Fruit fly (Drosophila melanogaster) whole organism, embryonic: Measurements from ENCODE around the gene CG34298.
A peak's percentile ranks its signal among the peaks of the same experiment; 100 is the strongest.

Experiments used
- Aef1 ChIP-seq: fragments of 200-800 bp; sonication (Bioruptor generic); IDR thresholded peaks from 3 replicates; pipeline ENCODE4 v1.3.6; 2022; ENCODE audit warnings: missing biosample characterization, missing genetic modification characterization
- Asciz ChIP-seq: fragments of 200-800 bp; sonication (Bioruptor generic); optimal IDR thresholded peaks from 2 replicates; lab custom pipeline; 2017; ENCODE audit warnings: missing biosample characterization, mild to moderate bottlenecking, missing genetic modification characterization, missing genetic modification reagents
- CG10366 ChIP-seq: fragments of 200-800 bp; sonication (Bioruptor generic); IDR thresholded peaks from 2 replicates; pipeline ENCODE4 v1.3.6; 2022; ENCODE audit warnings: missing biosample characterization, missing genetic modification characterization
- CG10431 ChIP-seq: fragments of 200-800 bp; sonication (Bioruptor generic); optimal IDR thresholded peaks from 3 replicates; lab custom pipeline; 2018; ENCODE audit warnings: missing biosample characterization, mild to moderate bottlenecking, missing genetic modification characterization
- CG10654 ChIP-seq: fragments of 200-800 bp; sonication (Bioruptor generic); optimal IDR thresholded peaks from 2 replicates; lab custom pipeline; 2016; ENCODE audit warnings: missing biosample characterization, missing genetic modification characterization
- CG10979 ChIP-seq: fragments of 200-800 bp; sonication (Bioruptor generic); optimal IDR thresholded peaks from 2 replicates; lab custom pipeline; 2018; ENCODE audit warnings: missing biosample characterization, mild to moderate bottlenecking, missing genetic modification characterization, moderate library complexity
- CG11247 ChIP-seq: fragments of 200-800 bp; sonication (Bioruptor generic); IDR thresholded peaks from 2 replicates; pipeline ENCODE4 v1.3.6; 2022; ENCODE audit warnings: missing biosample characterization, missing genetic modification characterization
- CG12236 ChIP-seq: fragments of 200-800 bp; sonication (Bioruptor generic); optimal IDR thresholded peaks from 2 replicates; lab custom pipeline; 2016; ENCODE audit warnings: missing biosample characterization, missing genetic modification characterization
- CG12769 ChIP-seq: fragments of 200-800 bp; sonication (Bioruptor generic); optimal IDR thresholded peaks from 2 replicates; lab custom pipeline; 2019; ENCODE audit warnings: missing biosample characterization, mild to moderate bottlenecking, missing genetic modification characterization, moderate library complexity
- CG13424 ChIP-seq: fragments of 200-800 bp; sonication (Bioruptor generic); optimal IDR thresholded peaks from 2 replicates; lab custom pipeline; 2019; ENCODE audit warnings: missing biosample characterization, mild to moderate bottlenecking, missing genetic modification characterization, moderate library complexity
- CG14441 ChIP-seq: fragments of 200-800 bp; sonication (Bioruptor generic); IDR thresholded peaks from 2 replicates; pipeline ENCODE4 v1.3.6; 2022; ENCODE audit warnings: missing biosample characterization, missing genetic modification characterization
- CG14667 ChIP-seq: fragments of 200-800 bp; sonication (Bioruptor generic); IDR thresholded peaks from 2 replicates; pipeline ENCODE4 v1.3.6; 2022; ENCODE audit warnings: missing biosample characterization, missing genetic modification characterization
- CG15011 ChIP-seq: fragments of 200-800 bp; sonication (Bioruptor generic); optimal IDR thresholded peaks from 3 replicates; lab custom pipeline; 2018; ENCODE audit warnings: missing biosample characterization, mild to moderate bottlenecking, missing genetic modification characterization
- CG17385 ChIP-seq: fragments of 200-800 bp; sonication (Bioruptor generic); optimal IDR thresholded peaks from 3 replicates; lab custom pipeline; 2018; ENCODE audit warnings: missing biosample characterization, mild to moderate bottlenecking, missing genetic modification characterization
- CG2889 ChIP-seq: fragments of 200-800 bp; sonication (Bioruptor generic); IDR thresholded peaks from 3 replicates; pipeline ENCODE4 v1.3.6; 2022; ENCODE audit warnings: missing biosample characterization, missing genetic modification characterization
- CG30403 ChIP-seq: fragments of 200-800 bp; sonication (Bioruptor generic); optimal IDR thresholded peaks from 3 replicates; lab custom pipeline; 2016; ENCODE audit warnings: missing biosample characterization, missing genetic modification characterization
- CG33213 ChIP-seq: fragments of 200-800 bp; sonication (Bioruptor generic); optimal IDR thresholded peaks from 3 replicates; lab custom pipeline; 2016; ENCODE audit warnings: missing biosample characterization, missing genetic modification characterization
- CG3847 ChIP-seq: fragments of 200-800 bp; sonication (Bioruptor generic); IDR thresholded peaks from 2 replicates; pipeline ENCODE4 v1.3.6; 2022; ENCODE audit warnings: missing biosample characterization, missing genetic modification characterization
- CG5953 ChIP-seq: fragments of 200-800 bp; sonication (Bioruptor generic); IDR thresholded peaks from 2 replicates; pipeline ENCODE4 v1.3.6; 2022; ENCODE audit warnings: missing biosample characterization, missing genetic modification characterization
- CG6813 ChIP-seq: fragments of 200-800 bp; sonication (Bioruptor generic); optimal IDR thresholded peaks from 2 replicates; lab custom pipeline; 2017; ENCODE audit warnings: missing biosample characterization, missing genetic modification characterization, mild to moderate bottlenecking, moderate library complexity, missing genetic modification reagents
- CG7271 ChIP-seq: fragments of 200-800 bp; sonication (Bioruptor generic); optimal IDR thresholded peaks from 2 replicates; lab custom pipeline; 2018; ENCODE audit warnings: missing biosample characterization, mild to moderate bottlenecking, missing genetic modification characterization, moderate library complexity
- CG7839 ChIP-seq: fragments of 200-800 bp; sonication (Bioruptor generic); optimal IDR thresholded peaks from 3 replicates; lab custom pipeline; 2018; ENCODE audit warnings: missing biosample characterization, mild to moderate bottlenecking, missing genetic modification characterization, moderate library complexity
- CG8281 ChIP-seq: fragments of 200-800 bp; sonication (Bioruptor generic); optimal IDR thresholded peaks from 2 replicates; lab custom pipeline; 2018; ENCODE audit warnings: missing biosample characterization, mild to moderate bottlenecking, missing genetic modification characterization, moderate library complexity
- CG9876 ChIP-seq: fragments of 200-800 bp; sonication (Bioruptor generic); optimal IDR thresholded peaks from 2 replicates; lab custom pipeline; 2016; ENCODE audit warnings: missing biosample characterization, missing genetic modification characterization
- Dll ChIP-seq: fragments of 200-800 bp; sonication (Bioruptor generic); IDR thresholded peaks from 4 replicates; pipeline ENCODE4 v1.3.6; 2022; ENCODE audit warnings: missing biosample characterization, missing genetic modification characterization; ENCODE audit not compliant: partially characterized antibody
- Drgx ChIP-seq: fragments of 200-800 bp; sonication (Bioruptor generic); IDR thresholded peaks from 2 replicates; pipeline ENCODE4 v1.3.6; 2022; ENCODE audit warnings: missing biosample characterization, missing genetic modification characterization
- H2.0 ChIP-seq: fragments of 200-800 bp; sonication (Bioruptor generic); IDR thresholded peaks from 2 replicates; pipeline ENCODE4 v1.3.6; 2022; ENCODE audit warnings: missing biosample characterization, missing genetic modification characterization
- Hmx ChIP-seq: fragments of 200-800 bp; sonication (Bioruptor generic); optimal IDR thresholded peaks from 2 replicates; lab custom pipeline; 2016; ENCODE audit warnings: missing biosample characterization, missing genetic modification characterization
- Hr51 ChIP-seq, 2 experiments: fragments of 200-800 bp; sonication (Bioruptor generic); optimal IDR thresholded peaks; 2 replicates in 1 of 2; 3 replicates in 1 of 2; lab custom pipeline; 2016 to 2018; ENCODE audit warnings: missing biosample characterization in 2 of 2, missing genetic modification characterization in 2 of 2, mild to moderate bottlenecking in 1 of 2, moderate library complexity in 1 of 2
- NC2β ChIP-seq: fragments of 200-800 bp; sonication (Bioruptor generic); optimal IDR thresholded peaks from 2 replicates; lab custom pipeline; 2016; ENCODE audit warnings: missing biosample characterization, missing genetic modification characterization
- Oli ChIP-seq: fragments of 200-800 bp; sonication (Bioruptor generic); optimal IDR thresholded peaks from 2 replicates; lab custom pipeline; 2018; ENCODE audit warnings: missing biosample characterization, mild to moderate bottlenecking, missing genetic modification characterization, moderate library complexity
- Rx ChIP-seq: fragments of 200-800 bp; sonication (Bioruptor generic); IDR thresholded peaks from 2 replicates; pipeline ENCODE4 v1.3.6; 2022; ENCODE audit warnings: missing biosample characterization, missing genetic modification characterization
- Sox102F ChIP-seq: fragments of 200-800 bp; sonication (Bioruptor generic); optimal IDR thresholded peaks from 2 replicates; lab custom pipeline; 2018; ENCODE audit warnings: missing biosample characterization, mild to moderate bottlenecking, missing genetic modification characterization, moderate library complexity
- Ssrp ChIP-seq: fragments of 200-800 bp; sonication (Bioruptor generic); optimal IDR thresholded peaks from 2 replicates; lab custom pipeline; 2018; ENCODE audit warnings: missing biosample characterization, mild to moderate bottlenecking, missing genetic modification characterization, moderate library complexity
- YL-1 ChIP-seq: fragments of 200-800 bp; sonication (Bioruptor generic); optimal IDR thresholded peaks from 3 replicates; lab custom pipeline; 2017; ENCODE audit warnings: missing biosample characterization, mild to moderate bottlenecking, missing genetic modification characterization
- aop ChIP-seq: fragments of 200-800 bp; sonication (Bioruptor generic); IDR thresholded peaks from 2 replicates; pipeline ENCODE4 v1.3.6; 2022; ENCODE audit warnings: missing biosample characterization, missing genetic modification characterization
- ase ChIP-seq: fragments of 200-800 bp; sonication (Bioruptor generic); IDR thresholded peaks from 3 replicates; pipeline ENCODE4 v1.3.6; 2022; ENCODE audit warnings: missing biosample characterization, missing genetic modification characterization
- bab2 ChIP-seq: fragments of 200-800 bp; sonication (Bioruptor generic); optimal IDR thresholded peaks from 2 replicates; lab custom pipeline; 2016; ENCODE audit warnings: missing biosample characterization, missing genetic modification characterization
- cato ChIP-seq: fragments of 200-800 bp; sonication (Bioruptor generic); optimal IDR thresholded peaks from 2 replicates; lab custom pipeline; 2016; ENCODE audit warnings: missing biosample characterization, missing genetic modification characterization, borderline replicate concordance
- dmrt99B ChIP-seq: fragments of 200-800 bp; sonication (Bioruptor generic); optimal IDR thresholded peaks from 2 replicates; lab custom pipeline; 2018; ENCODE audit warnings: missing biosample characterization, mild to moderate bottlenecking, missing genetic modification characterization, moderate library complexity
- dysf ChIP-seq: fragments of 200-800 bp; sonication (Bioruptor generic); IDR thresholded peaks from 3 replicates; pipeline ENCODE4 v1.3.6; 2022; ENCODE audit warnings: missing biosample characterization, missing genetic modification characterization
- her ChIP-seq: fragments of 200-800 bp; sonication (Bioruptor generic); optimal IDR thresholded peaks from 2 replicates; lab custom pipeline; 2016; ENCODE audit warnings: missing biosample characterization, missing genetic modification characterization
- sens ChIP-seq: fragments of 200-800 bp; sonication (Bioruptor generic); peaks from one replicate; lab custom pipeline; 2016; ENCODE audit warnings: missing biosample characterization, missing genetic modification characterization
- sens-2 ChIP-seq: fragments of 200-800 bp; sonication (Bioruptor generic); IDR thresholded peaks from 2 replicates; pipeline ENCODE4 v1.3.6; 2022; ENCODE audit warnings: missing biosample characterization, missing genetic modification characterization
- tap ChIP-seq: fragments of 200-800 bp; optimal IDR thresholded peaks from 3 replicates; lab custom pipeline; 2019; ENCODE audit warnings: missing biosample characterization, mild to moderate bottlenecking, missing genetic modification characterization, moderate library complexity
- tgo ChIP-seq: fragments of 200-800 bp; sonication (Bioruptor generic); IDR thresholded peaks from 3 replicates; pipeline ENCODE4 v1.3.6; 2022; ENCODE audit warnings: missing biosample characterization, missing genetic modification characterization
- unc-4 ChIP-seq: fragments of 200-800 bp; sonication (Bioruptor generic); IDR thresholded peaks from 2 replicates; pipeline ENCODE4 v1.3.6; 2022; ENCODE audit warnings: missing biosample characterization, missing genetic modification characterization; ENCODE audit not compliant: partially characterized antibody
- unpg ChIP-seq: fragments of 200-800 bp; sonication (Bioruptor generic); optimal IDR thresholded peaks from 3 replicates; lab custom pipeline; 2018; ENCODE audit warnings: missing biosample characterization, mild to moderate bottlenecking, missing genetic modification characterization, moderate library complexity
- usp ChIP-seq: fragments of >200 bp; optimal IDR thresholded peaks from 2 replicates; lab custom pipeline; 2017; ENCODE audit warnings: missing biosample characterization, missing genetic modification characterization
- vvl ChIP-seq: fragments of 200-800 bp; sonication (Bioruptor generic); IDR thresholded peaks from 2 replicates; pipeline ENCODE4 v1.3.6; 2022; ENCODE audit warnings: missing biosample characterization, missing genetic modification characterization
- yki ChIP-seq: fragments of >200 bp; optimal IDR thresholded peaks from 3 replicates; lab custom pipeline; 2018

Gene CG34298

dm6 chr3R:29981479-29981878, 18.1 kb upstream of the CG34298 start:
- TF ChIP-seq Hmx (GFP tag; lab: Kevin White, UChicago) (no peak), usp (no peak), CG3847 (no peak), CG12236 (GFP tag; lab: Kevin White, UChicago) (no peak), Dll (GFP tag; lab: Robert Waterston, UW) (no peak), CG12769 (tag; lab: Kevin White, UChicago) (no peak), sens (GFP tag; lab: Kevin White, UChicago) (peak; percentile 7), CG10979 (tag; lab: Kevin White, UChicago) (no peak), Sox102F (GFP tag; lab: Kevin White, UChicago) (peak; percentile 4), CG10366 (GFP tag; lab: Robert Waterston, UW) (no peak), her (no peak), Rx (GFP tag; lab: Robert Waterston, UW) (no peak), Aef1 (GFP tag; lab: Robert Waterston, UW) (no peak), CG7839 (no peak), CG9876 (GFP tag; lab: Kevin White, UChicago) (no peak), Drgx (GFP tag; lab: Robert Waterston, UW) (peak; percentile 59), YL-1 (GFP tag; lab: Kevin White, UChicago) (no peak), yki (lab: Kevin White, UChicago) (no peak)

DNA sequence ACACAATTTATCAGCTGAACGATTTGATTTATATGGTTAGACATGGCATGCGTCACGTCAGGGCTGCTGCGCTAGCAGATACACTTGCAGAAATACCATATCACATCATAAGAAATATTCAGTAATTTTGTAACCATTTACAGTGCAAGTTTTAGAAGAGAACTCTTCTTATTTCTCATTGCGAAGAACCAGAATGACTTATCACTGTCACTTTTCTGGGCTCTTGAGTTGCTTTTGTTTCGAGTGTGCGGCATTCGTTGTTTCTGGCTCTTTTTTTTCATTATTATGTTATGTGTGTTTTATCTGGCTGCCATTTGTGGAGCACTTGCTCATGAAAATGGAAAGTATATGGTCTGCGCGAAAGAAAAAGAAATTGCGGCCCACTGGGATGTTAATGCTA, 17.6 kb upstream of the CG34298 start:
- no peak for TF ChIP-seq CG11247 (GFP tag; lab: Robert Waterston, UW)
- TF ChIP-seq CG6813 = no peak
- TF ChIP-seq aop (GFP tag; lab: Robert Waterston, UW) = no peak
- no peak for TF ChIP-seq sens-2 (GFP tag; lab: Robert Waterston, UW)
- peak; percentile 5 for TF ChIP-seq Oli (tag; lab: Kevin White, UChicago)
- no peak for TF ChIP-seq CG10654
- TF ChIP-seq NC2β (GFP tag; lab: Kevin White, UChicago) = no peak
- TF ChIP-seq Hr51 (GFP tag; optimal IDR thresholded peaks at IDR 0.05; lab: Kevin White, UChicago) = peak in 1 of 2 experiments; percentile 16
- TF ChIP-seq CG13424 = peak; percentile 17
- TF ChIP-seq Asciz (GFP tag; lab: Kevin White, UChicago) = no peak
- no peak for TF ChIP-seq CG33213 (GFP tag; lab: Kevin White, UChicago)
- 0 out of 3 replicates have a peak, but pooled peaks have one; percentile 18 for TF ChIP-seq CG2889 (GFP tag; lab: Robert Waterston, UW)
- TF ChIP-seq CG14441 (GFP tag; lab: Robert Waterston, UW) = 0 out of 2 replicates have a peak, but pooled peaks have one; percentile 38
- peak; percentile 17 for TF ChIP-seq unpg (GFP tag; lab: Kevin White, UChicago)
- TF ChIP-seq dysf (GFP tag; lab: Robert Waterston, UW) = peak; percentile 60
- TF ChIP-seq CG7271 (tag; lab: Kevin White, UChicago) = no peak
- no peak for TF ChIP-seq ase (GFP tag; lab: Robert Waterston, UW)
- TF ChIP-seq CG10431 (GFP tag; lab: Kevin White, UChicago) = no peak
- TF ChIP-seq Ssrp = no peak
- TF ChIP-seq CG10366 (GFP tag; lab: Robert Waterston, UW) = no peak
- TF ChIP-seq vvl (GFP tag; lab: Robert Waterston, UW) = peak; percentile 23; the same call in 1 of the 2 replicates
- peak; percentile 33; the same call in 1 of the 3 replicates for TF ChIP-seq tgo
- no peak for TF ChIP-seq tap
- no peak for TF ChIP-seq CG8281 (tag; lab: Kevin White, UChicago)
- TF ChIP-seq CG15011 = no peak
- TF ChIP-seq CG5953 (GFP tag; lab: Robert Waterston, UW) = no peak
- peak; percentile 39 for TF ChIP-seq CG14667 (GFP tag; lab: Robert Waterston, UW)
- TF ChIP-seq bab2 (GFP tag; lab: Kevin White, UChicago) = no peak
- no peak for TF ChIP-seq unc-4 (GFP tag; lab: Robert Waterston, UW)
- no peak for TF ChIP-seq cato (GFP tag; lab: Kevin White, UChicago)
- TF ChIP-seq H2.0 (GFP tag; lab: Robert Waterston, UW) = 0 out of 2 replicates have a peak, but pooled peaks have one; percentile 8
- peak; percentile 8 for TF ChIP-seq CG30403 (GFP tag; lab: Kevin White, UChicago)
- no peak for TF ChIP-seq yki (lab: Kevin White, UChicago)
- peak; percentile 5 for TF ChIP-seq CG17385
- no peak for TF ChIP-seq dmrt99B (tag; lab: Kevin White, UChicago)
